Worm (Caenorhabditis elegans): ENCODE data around the gene grd-5.

DNA sequence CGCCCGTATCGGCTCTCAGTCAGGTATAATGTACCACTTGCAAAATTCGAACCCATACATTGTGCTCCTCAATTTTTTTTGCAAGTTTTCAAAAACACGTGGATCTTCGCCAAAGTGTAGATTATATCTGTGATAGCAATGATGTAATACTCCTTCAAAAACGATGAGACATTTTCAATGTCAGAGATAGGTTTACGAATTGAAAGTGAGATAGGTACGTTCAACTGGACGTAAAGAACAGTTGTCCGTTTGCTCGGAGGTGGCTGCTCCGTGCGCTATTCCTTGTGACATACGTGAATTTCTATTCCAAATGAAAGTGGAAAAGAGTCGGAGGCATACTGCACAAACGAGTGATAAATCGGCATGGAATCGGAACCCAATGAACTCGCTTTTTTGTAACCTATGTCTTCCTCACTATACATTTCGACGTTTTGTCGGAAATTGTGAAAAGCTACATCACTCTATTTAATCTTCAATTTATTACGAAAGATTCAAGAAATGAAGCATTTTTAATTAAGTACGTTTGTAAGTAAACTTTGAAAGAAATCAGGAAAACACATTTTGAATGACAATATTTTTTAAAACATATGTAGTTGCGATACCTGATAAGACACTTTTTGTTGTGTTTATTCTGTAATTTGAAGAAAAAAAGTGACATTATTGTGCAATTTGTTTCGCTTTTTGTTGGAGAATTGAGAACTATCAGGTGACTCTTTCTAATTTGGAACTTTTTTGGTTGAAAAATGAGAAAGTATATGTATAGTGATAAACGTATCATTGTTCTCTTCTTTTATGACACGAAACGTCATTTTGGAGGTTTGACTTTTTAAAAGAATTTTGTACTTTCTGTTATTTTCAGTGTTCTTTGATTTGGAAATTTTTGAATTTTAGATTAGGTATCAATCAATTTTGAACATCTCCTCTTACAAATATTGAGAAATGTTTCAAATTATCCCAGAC lies 35.9 kb downstream of the grd-5 start:
- TF ChIP-seq pha-4 (tag; optimal IDR thresholded peaks at IDR 0.05) (no peak), mel-28 (tag; optimal IDR thresholded peaks at IDR 0.05; ENCODE audit: borderline replicate concordance) (no peak), B0019.2 (GFP tag; conservative IDR thresholded peaks at IDR 0.05) (no peak), nfya-1 (tag; optimal IDR thresholded peaks at IDR 0.05; ENCODE audit: borderline replicate concordance, insufficient read depth) (no peak), ZK185.1 (tag; optimal IDR thresholded peaks at IDR 0.05; ENCODE audit: poor library complexity, severe bottlenecking) (no peak)
